Fruit fly (Drosophila melanogaster): Measurements from ENCODE around the gene SP1029.

SP1029 gene

dm6 chr3R:29251418-29251817, 1.2 kb upstream of the SP1029 start (continued):
- TF ChIP-seq psq (GFP tag; optimal IDR thresholded peaks at IDR 0.05) = no peak
- no peak for TF ChIP-seq D (optimal IDR thresholded peaks at IDR 0.05)
- no peak for TF ChIP-seq D (GFP tag; optimal IDR thresholded peaks at IDR 0.05)
- no peak for TF ChIP-seq Asciz (GFP tag; optimal IDR thresholded peaks at IDR 0.05)
- peak; percentile 13 for TF ChIP-seq CG10209 (GFP tag; optimal IDR thresholded peaks at IDR 0.05)
- no peak for TF ChIP-seq scrt (GFP tag; optimal IDR thresholded peaks at IDR 0.05)
- TF ChIP-seq ap (GFP tag; IDR thresholded peaks at IDR 0.05) = no peak
- TF ChIP-seq CG17802 (tag; optimal IDR thresholded peaks at IDR 0.05) = no peak
- TF ChIP-seq CG1529 (GFP tag; optimal IDR thresholded peaks at IDR 0.05) = no peak
- no peak for TF ChIP-seq lov (optimal IDR thresholded peaks at IDR 0.05)
- no peak for TF ChIP-seq lov (GFP tag; IDR thresholded peaks at IDR 0.05)
- no peak for TF ChIP-seq Nf-YB (GFP tag; optimal IDR thresholded peaks at IDR 0.05)
- peak; percentile 46 for TF ChIP-seq CG2120 (GFP tag; optimal IDR thresholded peaks at IDR 0.05)
- TF ChIP-seq CG10959 (GFP tag; IDR thresholded peaks at IDR 0.05) = no peak
- TF ChIP-seq ERR (GFP tag; optimal IDR thresholded peaks at IDR 0.05) = no peak
- peak; percentile 15 for TF ChIP-seq Lhr (GFP tag; optimal IDR thresholded peaks at IDR 0.05)
- TF ChIP-seq Med (GFP tag) = peak; percentile 88
- TF ChIP-seq cad (GFP tag; optimal IDR thresholded peaks at IDR 0.05) = no peak
- no peak for TF ChIP-seq CG7271 (tag; optimal IDR thresholded peaks at IDR 0.05)
- TF ChIP-seq HLH3B (GFP tag; IDR thresholded peaks at IDR 0.05) = 0 out of 2 replicates have a peak, but pooled peaks have one; percentile 5
- TF ChIP-seq Usf (GFP tag; optimal IDR thresholded peaks at IDR 0.05) = no peak
- peak; percentile 62 for TF ChIP-seq HLH4C (GFP tag; IDR thresholded peaks at IDR 0.05; ENCODE audit: partially characterized antibody)
- TF ChIP-seq CG8765 (GFP tag; IDR thresholded peaks at IDR 0.05) = no peak
- TF ChIP-seq Scr (GFP tag; IDR thresholded peaks at IDR 0.05; ENCODE audit: partially characterized antibody) = peak; percentile 81
- TF ChIP-seq CG6272 (GFP tag; IDR thresholded peaks at IDR 0.05) = peak; percentile 30; the same call in 1 of the 2 replicates
- TF ChIP-seq zen (tag; optimal IDR thresholded peaks at IDR 0.05) = peak; percentile 33
- no peak for TF ChIP-seq Dip2 (GFP tag; IDR thresholded peaks at IDR 0.05)
- TF ChIP-seq CG15601 (tag; optimal IDR thresholded peaks at IDR 0.05) = peak; percentile 4
- no peak for TF ChIP-seq CG11085 (GFP tag; IDR thresholded peaks at IDR 0.05)
- no peak for TF ChIP-seq CG11723 (GFP tag; optimal IDR thresholded peaks at IDR 0.05)
- TF ChIP-seq gsb (GFP tag; IDR thresholded peaks at IDR 0.05) = no peak
- TF ChIP-seq pita (GFP tag; optimal IDR thresholded peaks at IDR 0.05) = peak; percentile 37
- no peak for TF ChIP-seq CG14441 (GFP tag; IDR thresholded peaks at IDR 0.05)
- no peak for TF ChIP-seq CG17912 (GFP tag; optimal IDR thresholded peaks at IDR 0.05)
- TF ChIP-seq Kr (GFP tag; optimal IDR thresholded peaks at IDR 0.05) = no peak
- peak; percentile 31; the same call in 1 of the 3 replicates for TF ChIP-seq dysf (GFP tag; IDR thresholded peaks at IDR 0.05)
- TF ChIP-seq Ssrp (tag; optimal IDR thresholded peaks at IDR 0.05) = no peak
- peak; percentile 19 for TF ChIP-seq Neu2 (GFP tag; optimal IDR thresholded peaks at IDR 0.05; ENCODE audit: borderline replicate concordance)
- no peak for TF ChIP-seq klu (GFP tag; IDR thresholded peaks at IDR 0.05)
- TF ChIP-seq CG16813 (GFP tag; IDR thresholded peaks at IDR 0.05; ENCODE audit: partially characterized antibody) = peak; percentile 68
- peak; percentile 80 for TF ChIP-seq sd (tag; optimal IDR thresholded peaks at IDR 0.05)
- peak; percentile 47; the same call in 1 of the 3 replicates for TF ChIP-seq H15 (GFP tag; IDR thresholded peaks at IDR 0.05)
- no peak for TF ChIP-seq CG3281 (GFP tag; optimal IDR thresholded peaks at IDR 0.05)
- TF ChIP-seq ems (GFP tag; optimal IDR thresholded peaks at IDR 0.05) = no peak
- TF ChIP-seq her (GFP tag; optimal IDR thresholded peaks at IDR 0.05) = peak; percentile 3
- no peak for TF ChIP-seq CG18011 (GFP tag; optimal IDR thresholded peaks at IDR 0.05)
- no peak for TF ChIP-seq CG6254 (GFP tag; optimal IDR thresholded peaks at IDR 0.05)
- TF ChIP-seq Lpt (GFP tag; optimal IDR thresholded peaks at IDR 0.05) = no peak
- TF ChIP-seq wek (GFP tag; optimal IDR thresholded peaks at IDR 0.05) = no peak
- TF ChIP-seq Rfx (GFP tag; IDR thresholded peaks at IDR 0.05) = peak; percentile 49
- TF ChIP-seq Sox102F (GFP tag; optimal IDR thresholded peaks at IDR 0.05) = no peak
- TF ChIP-seq esg (GFP tag; conservative IDR thresholded peaks at IDR 0.05) = no peak
